In genomic region chr3L:7836633-7837394, dm6 we compare ENCODE assay signal across 3 fruit fly cellular contexts.
TF ChIP-seq lines count a peak whose summit lies in the region.

No protein-coding gene starts in this region.

TF ChIP-seq in whole organism, adult, 20 proteins besides CTCF, POLR2A, EP300 and RAD21 (continued from another document):
- TF ChIP-seq CG11617 (GFP tag; optimal IDR thresholded peaks at IDR 0.05; lab: Kevin White, UChicago): peak; percentile 28
- TF ChIP-seq bab1 (GFP tag; optimal IDR thresholded peaks at IDR 0.05; lab: Kevin White, UChicago): peak; percentile 55

TF ChIP-seq in whole organism, embryonic, 481 proteins besides CTCF, POLR2A, EP300 and RAD21 (continued from another document and continues in another):
- TF ChIP-seq Meics (GFP tag; optimal IDR thresholded peaks at IDR 0.05; lab: Kevin White, UChicago): peak; percentile 22
- peak; percentile 27 for TF ChIP-seq CG7839 (tag; optimal IDR thresholded peaks at IDR 0.05; lab: Kevin White, UChicago)
- TF ChIP-seq CG30403 (GFP tag; optimal IDR thresholded peaks at IDR 0.05; lab: Kevin White, UChicago): peak; percentile 5
- TF ChIP-seq pfk (GFP tag; optimal IDR thresholded peaks at IDR 0.05; lab: Kevin White, UChicago): peak; percentile 55
- TF ChIP-seq CG11456 (GFP tag; IDR thresholded peaks at IDR 0.05; lab: Robert Waterston, UW): peak; percentile 42; the same call in 1 of the 3 replicates
- TF ChIP-seq Eip74EF (GFP tag; optimal IDR thresholded peaks at IDR 0.05; lab: Kevin White, UChicago): peak in 1 of 2 experiments; percentile 79
- TF ChIP-seq stc (GFP tag; IDR thresholded peaks at IDR 0.05; lab: Robert Waterston, UW): 0 out of 2 replicates have a peak, but pooled peaks have one; percentile 41
- TF ChIP-seq grau (tag; optimal IDR thresholded peaks at IDR 0.05; lab: Kevin White, UChicago): peak; percentile 22
- TF ChIP-seq tap (tag; optimal IDR thresholded peaks at IDR 0.05; lab: Kevin White, UChicago): peak; percentile 33
- TF ChIP-seq jing (GFP tag; optimal IDR thresholded peaks at IDR 0.05; lab: Kevin White, UChicago): no peak
- no peak for TF ChIP-seq en (GFP tag; optimal IDR thresholded peaks at IDR 0.05; lab: Kevin White, UChicago)
- no peak for TF ChIP-seq CG33213 (GFP tag; optimal IDR thresholded peaks at IDR 0.05; lab: Kevin White, UChicago)
- TF ChIP-seq run (tag; optimal IDR thresholded peaks at IDR 0.05; lab: Kevin White, UChicago): no peak
- TF ChIP-seq Xbp1 (GFP tag; optimal IDR thresholded peaks at IDR 0.05; lab: Kevin White, UChicago): peak; percentile 2
- no peak for TF ChIP-seq CG17328 (GFP tag; IDR thresholded peaks at IDR 0.05; lab: Robert Waterston, UW)
- no peak for TF ChIP-seq Oaz (GFP tag; IDR thresholded peaks at IDR 0.05; lab: Robert Waterston, UW)
- TF ChIP-seq CG11247 (GFP tag; IDR thresholded peaks at IDR 0.05; lab: Robert Waterston, UW): peak; percentile 20; the same call in 1 of the 2 replicates
- peak; percentile 43; the same call in 1 of the 2 replicates for TF ChIP-seq sob (GFP tag; IDR thresholded peaks at IDR 0.05; lab: Robert Waterston, UW)
- peak; percentile 48 for TF ChIP-seq GATAe (GFP tag; conservative IDR thresholded peaks at IDR 0.05; lab: Robert Waterston, UW)
- peak; percentile 35; the same call in 1 of the 2 replicates for TF ChIP-seq Awh (GFP tag; IDR thresholded peaks at IDR 0.05; lab: Robert Waterston, UW)
- no peak for TF ChIP-seq vfl (GFP tag; optimal IDR thresholded peaks at IDR 0.05; lab: Kevin White, UChicago)
- TF ChIP-seq ato (GFP tag; IDR thresholded peaks at IDR 0.05; lab: Robert Waterston, UW; ENCODE audit: partially characterized antibody): 0 out of 2 replicates have a peak, but pooled peaks have one; percentile 6
- peak; percentile 48; the same call in 1 of the 2 replicates for TF ChIP-seq CG32532 (GFP tag; IDR thresholded peaks at IDR 0.05; lab: Robert Waterston, UW)
- TF ChIP-seq vvl (GFP tag; IDR thresholded peaks at IDR 0.05; lab: Robert Waterston, UW): peak; percentile 62; the same call in 1 of the 2 replicates
- TF ChIP-seq CG42726 (GFP tag; IDR thresholded peaks at IDR 0.05; lab: Robert Waterston, UW; ENCODE audit: partially characterized antibody): no peak
- peak; percentile 58 for TF ChIP-seq CG34376 (GFP tag; optimal IDR thresholded peaks at IDR 0.05; lab: Kevin White, UChicago)
- peak; percentile 23; the same call in 1 of the 2 replicates for TF ChIP-seq chm (GFP tag; IDR thresholded peaks at IDR 0.05; lab: Robert Waterston, UW)
- TF ChIP-seq ranshi (GFP tag; IDR thresholded peaks at IDR 0.05; lab: Robert Waterston, UW): peak; percentile 22; the same call in 1 of the 2 replicates
- peak; percentile 11 for TF ChIP-seq HHEX (GFP tag; optimal IDR thresholded peaks at IDR 0.05; lab: Kevin White, UChicago)
- no peak for TF ChIP-seq pan (optimal IDR thresholded peaks at IDR 0.05; lab: Kevin White, UChicago)
- TF ChIP-seq pan (GFP tag; optimal IDR thresholded peaks at IDR 0.05 in 1 of 2, IDR thresholded peaks at IDR 0.05 in 1 of 2): peak in 1 of 2 experiments; percentile 37
- TF ChIP-seq CG17829 (tag; optimal IDR thresholded peaks at IDR 0.05; lab: Kevin White, UChicago): no peak
- TF ChIP-seq her (GFP tag; optimal IDR thresholded peaks at IDR 0.05; lab: Kevin White, UChicago): no peak
- TF ChIP-seq ftz-f1 (GFP tag; optimal IDR thresholded peaks at IDR 0.05; lab: Kevin White, UChicago): peak; percentile 27
- TF ChIP-seq CG3407 (GFP tag; optimal IDR thresholded peaks at IDR 0.05; lab: Kevin White, UChicago): no peak
- TF ChIP-seq zfh1 (GFP tag; IDR thresholded peaks at IDR 0.05; lab: Robert Waterston, UW): 0 out of 3 replicates have a peak, but pooled peaks have one; percentile 17
- TF ChIP-seq ci (GFP tag; IDR thresholded peaks at IDR 0.05; lab: Robert Waterston, UW): peak; percentile 63; the same call in 2 of the 3 replicates
- no peak for TF ChIP-seq CG12744 (GFP tag; optimal IDR thresholded peaks at IDR 0.05; lab: Kevin White, UChicago)
- TF ChIP-seq CG12299 (tag; optimal IDR thresholded peaks at IDR 0.05; lab: Kevin White, UChicago): peak; percentile 12
- peak; percentile 10 for TF ChIP-seq MTF-1 (GFP tag; optimal IDR thresholded peaks at IDR 0.05; lab: Kevin White, UChicago; ENCODE audit: borderline replicate concordance)
- TF ChIP-seq CG7987 (GFP tag; optimal IDR thresholded peaks at IDR 0.05; lab: Kevin White, UChicago): peak; percentile 42
- TF ChIP-seq ttk (GFP tag; IDR thresholded peaks at IDR 0.05; lab: Robert Waterston, UW): peak; percentile 42; the same call in 1 of the 2 replicates
- peak; percentile 11 for TF ChIP-seq pzg (GFP tag; optimal IDR thresholded peaks at IDR 0.05; lab: Kevin White, UChicago)
- TF ChIP-seq fd64A (GFP tag; optimal IDR thresholded peaks at IDR 0.05; lab: Kevin White, UChicago): peak; percentile 40
- TF ChIP-seq pnt (GFP tag; optimal IDR thresholded peaks at IDR 0.05; lab: Kevin White, UChicago): no peak
- peak; percentile 47; the same call in 1 of the 2 replicates for TF ChIP-seq CG13287 (GFP tag; IDR thresholded peaks at IDR 0.05; lab: Robert Waterston, UW; ENCODE audit: partially characterized antibody)
- peak; percentile 19 for TF ChIP-seq Blimp-1 (GFP tag; optimal IDR thresholded peaks at IDR 0.05; lab: Kevin White, UChicago)
- no peak for TF ChIP-seq CG1602 (GFP tag; optimal IDR thresholded peaks at IDR 0.05; lab: Kevin White, UChicago)
- TF ChIP-seq CG30020 (tag; optimal IDR thresholded peaks at IDR 0.05; lab: Kevin White, UChicago): no peak
- TF ChIP-seq mirr (GFP tag; optimal IDR thresholded peaks at IDR 0.05; lab: Kevin White, UChicago): peak; percentile 84
- TF ChIP-seq CG18599 (GFP tag; optimal IDR thresholded peaks at IDR 0.05; lab: Kevin White, UChicago): peak; percentile 35
- TF ChIP-seq sd (tag; optimal IDR thresholded peaks at IDR 0.05; lab: Kevin White, UChicago): peak; percentile 71
- TF ChIP-seq CG17361 (GFP tag; IDR thresholded peaks at IDR 0.05; lab: Robert Waterston, UW): peak; percentile 26; the same call in 1 of the 3 replicates
- peak; percentile 42; the same call in 1 of the 2 replicates for TF ChIP-seq onecut (GFP tag; IDR thresholded peaks at IDR 0.05; lab: Robert Waterston, UW)
- TF ChIP-seq CG4707 (GFP tag; optimal IDR thresholded peaks at IDR 0.05; lab: Kevin White, UChicago): peak; percentile 92
- no peak for TF ChIP-seq CG8359 (GFP tag; optimal IDR thresholded peaks at IDR 0.05; lab: Kevin White, UChicago; ENCODE audit: borderline replicate concordance)
- TF ChIP-seq CG6854 (GFP tag; optimal IDR thresholded peaks at IDR 0.05; lab: Kevin White, UChicago): peak; percentile 13
- peak; percentile 61 for TF ChIP-seq CG17912 (GFP tag; optimal IDR thresholded peaks at IDR 0.05; lab: Kevin White, UChicago)
- TF ChIP-seq caup (GFP tag; optimal IDR thresholded peaks at IDR 0.05; lab: Kevin White, UChicago; ENCODE audit: severe bottlenecking): peak; percentile 47
- no peak for TF ChIP-seq CG4820 (GFP tag; optimal IDR thresholded peaks at IDR 0.05; lab: Kevin White, UChicago)

TF ChIP-seq in whole organism, prepupa, 60 proteins besides CTCF, POLR2A, EP300 and RAD21 (continued from another document):
- peak; percentile 42; the same call in 1 of the 3 replicates for TF ChIP-seq eg (GFP tag; IDR thresholded peaks at IDR 0.05; lab: Robert Waterston, UW)
- TF ChIP-seq CG16779 (tag; optimal IDR thresholded peaks at IDR 0.05; lab: Kevin White, UChicago): peak; percentile 3
